Fruit fly (Drosophila melanogaster) whole organism, embryonic: Measurements from ENCODE around the gene CG17154.

Experiments used
- Aef1 ChIP-seq: fragments of 200-800 bp; sonication (Bioruptor generic); IDR thresholded peaks from 3 replicates; pipeline ENCODE4 v1.3.6; 2022; ENCODE audit warnings: missing biosample characterization, missing genetic modification characterization
- CG11085 ChIP-seq: fragments of 200-800 bp; sonication (Bioruptor generic); IDR thresholded peaks from 2 replicates; pipeline ENCODE4 v1.3.6; 2022; ENCODE audit warnings: missing biosample characterization, missing genetic modification characterization
- CG11093 ChIP-seq: fragments of 200-800 bp; sonication (Bioruptor generic); IDR thresholded peaks from 3 replicates; pipeline ENCODE4 v1.3.6; 2022; ENCODE audit warnings: missing biosample characterization, missing genetic modification characterization
- CG12744 ChIP-seq: fragments of 200-800 bp; sonication (Bioruptor generic); optimal IDR thresholded peaks from 2 replicates; lab custom pipeline; 2016; ENCODE audit warnings: missing biosample characterization, missing genetic modification characterization
- CG13123 ChIP-seq: fragments of 200-800 bp; sonication (Bioruptor generic); optimal IDR thresholded peaks from 2 replicates; lab custom pipeline; 2016; ENCODE audit warnings: missing biosample characterization, missing genetic modification characterization
- CG1602 ChIP-seq: fragments of 200-800 bp; sonication (Bioruptor generic); optimal IDR thresholded peaks from 3 replicates; lab custom pipeline; 2016; ENCODE audit warnings: missing biosample characterization, missing genetic modification characterization
- CG17829 ChIP-seq: fragments of 200-800 bp; optimal IDR thresholded peaks from 2 replicates; lab custom pipeline; 2019; ENCODE audit warnings: missing biosample characterization, mild to moderate bottlenecking, missing genetic modification characterization, moderate library complexity
- CG2712 ChIP-seq: fragments of 200-800 bp; optimal IDR thresholded peaks from 3 replicates; lab custom pipeline; 2019; ENCODE audit warnings: missing biosample characterization, mild to moderate bottlenecking, missing genetic modification characterization, moderate library complexity
- CG2889 ChIP-seq: fragments of 200-800 bp; sonication (Bioruptor generic); IDR thresholded peaks from 3 replicates; pipeline ENCODE4 v1.3.6; 2022; ENCODE audit warnings: missing biosample characterization, missing genetic modification characterization
- CG31388 ChIP-seq: fragments of 200-800 bp; sonication (Bioruptor generic); optimal IDR thresholded peaks from 2 replicates; lab custom pipeline; 2016; ENCODE audit warnings: missing biosample characterization, missing genetic modification characterization
- CG6272 ChIP-seq: fragments of 200-800 bp; sonication (Bioruptor generic); IDR thresholded peaks from 2 replicates; pipeline ENCODE4 v1.3.6; 2022; ENCODE audit warnings: missing biosample characterization, missing genetic modification characterization
- CG6689 ChIP-seq: fragments of 200-800 bp; sonication (Bioruptor generic); IDR thresholded peaks from 2 replicates; pipeline ENCODE4 v1.3.6; 2022; ENCODE audit warnings: missing biosample characterization, missing genetic modification characterization
- CG7786 ChIP-seq: fragments of 200-800 bp; sonication (Bioruptor generic); optimal IDR thresholded peaks from 2 replicates; lab custom pipeline; 2016; ENCODE audit warnings: missing biosample characterization, missing genetic modification characterization
- CG7963 ChIP-seq: fragments of 200-800 bp; sonication (Bioruptor generic); IDR thresholded peaks from 3 replicates; pipeline ENCODE4 v1.3.6; 2022; ENCODE audit warnings: missing biosample characterization, missing genetic modification characterization; ENCODE audit not compliant: partially characterized antibody
- CG7987 ChIP-seq: fragments of 200-800 bp; sonication (Bioruptor generic); optimal IDR thresholded peaks from 2 replicates; lab custom pipeline; 2018; ENCODE audit warnings: missing biosample characterization, mild to moderate bottlenecking, missing genetic modification characterization, moderate library complexity
- CG8359 ChIP-seq: fragments of 200-800 bp; sonication (Bioruptor generic); optimal IDR thresholded peaks from 2 replicates; lab custom pipeline; 2017; ENCODE audit warnings: missing biosample characterization, mild to moderate bottlenecking, missing genetic modification characterization, borderline replicate concordance
- CG8388 ChIP-seq: fragments of 200-800 bp; sonication (Bioruptor generic); optimal IDR thresholded peaks from 2 replicates; lab custom pipeline; 2019; ENCODE audit warnings: missing biosample characterization, mild to moderate bottlenecking, missing genetic modification characterization, moderate library complexity
- CG9727 ChIP-seq: fragments of 200-800 bp; sonication (Bioruptor generic); optimal IDR thresholded peaks from 3 replicates; lab custom pipeline; 2017; ENCODE audit warnings: missing biosample characterization, mild to moderate bottlenecking, missing genetic modification characterization
- CHES-1-like ChIP-seq: fragments of 200-800 bp; sonication (Bioruptor generic); optimal IDR thresholded peaks from 2 replicates; lab custom pipeline; 2016; ENCODE audit warnings: missing biosample characterization, missing genetic modification characterization
- Dip2 ChIP-seq: fragments of 200-800 bp; sonication (Bioruptor generic); IDR thresholded peaks from 2 replicates; pipeline ENCODE4 v1.3.6; 2022; ENCODE audit warnings: missing biosample characterization, missing genetic modification characterization
- Fer1 ChIP-seq: fragments of 200-800 bp; sonication (Bioruptor generic); optimal IDR thresholded peaks from 2 replicates; lab custom pipeline; 2017; ENCODE audit warnings: missing biosample characterization, mild to moderate bottlenecking, missing genetic modification characterization
- HLH4C ChIP-seq: fragments of 200-800 bp; sonication (Bioruptor generic); IDR thresholded peaks from 3 replicates; pipeline ENCODE4 v1.3.6; 2022; ENCODE audit warnings: missing biosample characterization, missing genetic modification characterization; ENCODE audit not compliant: partially characterized antibody
- Med ChIP-seq: fragments of 200-800 bp; sonication (Bioruptor generic); peaks from one replicate; lab custom pipeline; 2016; ENCODE audit warnings: missing biosample characterization, missing genetic modification characterization, mild to moderate bottlenecking, inconsistent platforms, moderate library complexity
- Mes4 ChIP-seq: fragments of 200-800 bp; sonication (Bioruptor generic); optimal IDR thresholded peaks from 2 replicates; lab custom pipeline; 2016; ENCODE audit warnings: missing biosample characterization, missing genetic modification characterization
- Myb ChIP-seq: fragments of 200-800 bp; sonication (Bioruptor generic); optimal IDR thresholded peaks from 2 replicates; lab custom pipeline; 2016; ENCODE audit warnings: missing biosample characterization, missing genetic modification characterization
- Neu2 ChIP-seq: fragments of 200-800 bp; sonication (Bioruptor generic); optimal IDR thresholded peaks from 3 replicates; lab custom pipeline; 2016; ENCODE audit warnings: missing biosample characterization, missing genetic modification characterization, borderline replicate concordance
- Nf-YB ChIP-seq: fragments of 200-800 bp; sonication (Bioruptor generic); optimal IDR thresholded peaks from 3 replicates; lab custom pipeline; 2019; ENCODE audit warnings: missing biosample characterization, mild to moderate bottlenecking, missing genetic modification characterization, moderate library complexity
- Optix ChIP-seq: fragments of 200-800 bp; sonication (Bioruptor generic); IDR thresholded peaks from 3 replicates; pipeline ENCODE4 v1.3.6; 2022; ENCODE audit warnings: missing biosample characterization, missing genetic modification characterization
- PHDP ChIP-seq: fragments of 200-800 bp; sonication (Bioruptor generic); optimal IDR thresholded peaks from 3 replicates; lab custom pipeline; 2018; ENCODE audit warnings: missing biosample characterization, mild to moderate bottlenecking, missing genetic modification characterization, moderate library complexity
- Pdp1 ChIP-seq, 2 experiments: fragments of 200-800 bp; sonication (Bioruptor generic); optimal IDR thresholded peaks; 3 replicates each; lab custom pipeline; 2016; ENCODE audit warnings: missing biosample characterization in 2 of 2, missing genetic modification characterization in 2 of 2, mild to moderate bottlenecking in 1 of 2, moderate library complexity in 1 of 2
- Rfx ChIP-seq: fragments of 200-800 bp; sonication (Bioruptor generic); IDR thresholded peaks from 2 replicates; pipeline ENCODE4 v1.3.6; 2022; ENCODE audit warnings: missing biosample characterization, missing genetic modification characterization
- YL-1 ChIP-seq: fragments of 200-800 bp; sonication (Bioruptor generic); optimal IDR thresholded peaks from 3 replicates; lab custom pipeline; 2017; ENCODE audit warnings: missing biosample characterization, mild to moderate bottlenecking, missing genetic modification characterization
- abd-A ChIP-seq: fragments of 200-800 bp; sonication (Bioruptor generic); optimal IDR thresholded peaks from 3 replicates; lab custom pipeline; 2019; ENCODE audit warnings: missing biosample characterization, mild to moderate bottlenecking, missing genetic modification characterization, moderate library complexity
- amos ChIP-seq: fragments of 200-800 bp; sonication (Bioruptor generic); IDR thresholded peaks from 2 replicates; pipeline ENCODE4 v1.3.6; 2022; ENCODE audit warnings: missing biosample characterization, missing genetic modification characterization; ENCODE audit not compliant: partially characterized antibody
- bsh ChIP-seq, 2 experiments: fragments of 200-800 bp; sonication (Bioruptor generic); optimal IDR thresholded peaks; 2 replicates each; lab custom pipeline; 2017 to 2018; ENCODE audit warnings: mild to moderate bottlenecking in 2 of 2, missing biosample characterization in 2 of 2, missing genetic modification characterization in 2 of 2, moderate library complexity in 1 of 2
- danr ChIP-seq: fragments of 200-800 bp; sonication (Bioruptor generic); IDR thresholded peaks from 2 replicates; pipeline ENCODE4 v1.3.6; 2022; ENCODE audit warnings: missing biosample characterization, missing genetic modification characterization
- disco-r ChIP-seq: fragments of 200-800 bp; sonication (Bioruptor generic); optimal IDR thresholded peaks from 2 replicates; lab custom pipeline; 2016; ENCODE audit warnings: missing biosample characterization, missing genetic modification characterization
- dysf ChIP-seq: fragments of 200-800 bp; sonication (Bioruptor generic); IDR thresholded peaks from 3 replicates; pipeline ENCODE4 v1.3.6; 2022; ENCODE audit warnings: missing biosample characterization, missing genetic modification characterization
- ftz-f1 ChIP-seq: fragments of 200-800 bp; sonication (Bioruptor generic); optimal IDR thresholded peaks from 2 replicates; lab custom pipeline; 2016; ENCODE audit warnings: missing biosample characterization, missing genetic modification characterization
- gro ChIP-seq: fragments of 200-800 bp; sonication (Bioruptor generic); optimal IDR thresholded peaks from 2 replicates; lab custom pipeline; 2016; ENCODE audit warnings: missing biosample characterization, missing genetic modification characterization
- lmd ChIP-seq: fragments of 200-800 bp; sonication (Bioruptor generic); IDR thresholded peaks from 2 replicates; pipeline ENCODE4 v1.3.6; 2022; ENCODE audit warnings: missing biosample characterization, missing genetic modification characterization
- nerfin-1 ChIP-seq: fragments of 200-800 bp; sonication (Bioruptor generic); optimal IDR thresholded peaks from 3 replicates; lab custom pipeline; 2019; ENCODE audit warnings: missing biosample characterization, mild to moderate bottlenecking, missing genetic modification characterization, moderate library complexity
- odd ChIP-seq: fragments of 200-800 bp; sonication (Bioruptor generic); optimal IDR thresholded peaks from 2 replicates; lab custom pipeline; 2017; ENCODE audit warnings: missing biosample characterization, mild to moderate bottlenecking, missing genetic modification characterization
- pita ChIP-seq: fragments of 200-800 bp; sonication (Bioruptor generic); optimal IDR thresholded peaks from 2 replicates; lab custom pipeline; 2017; ENCODE audit warnings: missing biosample characterization, mild to moderate bottlenecking, missing genetic modification characterization
- sd ChIP-seq: fragments of 200-800 bp; sonication (Bioruptor generic); optimal IDR thresholded peaks from 3 replicates; lab custom pipeline; 2018; ENCODE audit warnings: missing biosample characterization, mild to moderate bottlenecking, missing genetic modification characterization, moderate library complexity
- sisA ChIP-seq: fragments of 200-800 bp; sonication (Bioruptor generic); IDR thresholded peaks from 2 replicates; pipeline ENCODE4 v1.3.6; 2022; ENCODE audit warnings: missing biosample characterization, missing genetic modification characterization
- stc ChIP-seq: fragments of 200-800 bp; sonication (Bioruptor generic); IDR thresholded peaks from 2 replicates; pipeline ENCODE4 v1.3.6; 2022; ENCODE audit warnings: missing biosample characterization, missing genetic modification characterization
- tx ChIP-seq: fragments of 200-800 bp; sonication (Bioruptor generic); optimal IDR thresholded peaks from 2 replicates; lab custom pipeline; 2016; ENCODE audit warnings: missing biosample characterization, missing genetic modification characterization
- yki ChIP-seq: fragments of >200 bp; optimal IDR thresholded peaks from 3 replicates; lab custom pipeline; 2018
- zen2 ChIP-seq: fragments of 200-800 bp; sonication (Bioruptor generic); IDR thresholded peaks from 3 replicates; pipeline ENCODE4 v1.3.6; 2022; ENCODE audit warnings: missing biosample characterization, missing genetic modification characterization; ENCODE audit not compliant: partially characterized antibody

The CG17154 gene

dm6 chr3L:12084969-12085690 is 3.3 kb upstream of the CG17154 start (continued):
- TF ChIP-seq CG7987 (no peak), stc (GFP tag; lab: Robert Waterston, UW) (no peak), bsh (GFP tag; optimal IDR thresholded peaks at IDR 0.05; lab: Kevin White, UChicago) (peak in 1 of 2 experiments; percentile 16), Myb (GFP tag; lab: Kevin White, UChicago) (no peak), CG2889 (no peak), yki (lab: Kevin White, UChicago) (no peak), tx (GFP tag; lab: Kevin White, UChicago) (no peak), CG31388 (no peak), dysf (no peak), Dip2 (no peak), PHDP (tag; lab: Kevin White, UChicago) (peak; percentile 65), Neu2 (no peak), CG6272 (GFP tag; lab: Robert Waterston, UW) (no peak), Aef1 (GFP tag; lab: Robert Waterston, UW) (no peak), CG7786 (GFP tag; lab: Kevin White, UChicago) (no peak), CG8388 (GFP tag; lab: Kevin White, UChicago) (peak; percentile 33), Pdp1 (GFP tag; optimal IDR thresholded peaks at IDR 0.05; lab: Kevin White, UChicago) (peak in 1 of 2 experiments; percentile 57), CG1602 (GFP tag; lab: Kevin White, UChicago) (no peak), abd-A (tag; lab: Kevin White, UChicago) (peak; percentile 30), zen2 (GFP tag; lab: Robert Waterston, UW) (no peak), YL-1 (GFP tag; lab: Kevin White, UChicago) (no peak), Rfx (no peak), CG6689 (peak; percentile 9; the same call in 1 of the 2 replicates), disco-r (no peak), HLH4C (no peak), Fer1 (GFP tag; lab: Kevin White, UChicago) (no peak), odd (GFP tag; lab: Kevin White, UChicago) (peak; percentile 25), Optix (GFP tag; lab: Robert Waterston, UW) (no peak), CG12744 (GFP tag; lab: Kevin White, UChicago) (no peak), Nf-YB (GFP tag; lab: Kevin White, UChicago) (peak; percentile 9), CHES-1-like (GFP tag; lab: Kevin White, UChicago) (no peak), nerfin-1 (no peak), CG8359 (GFP tag; lab: Kevin White, UChicago) (no peak), lmd (GFP tag; lab: Robert Waterston, UW) (no peak), CG13123 (GFP tag; lab: Kevin White, UChicago) (no peak), CG11093 (GFP tag; lab: Robert Waterston, UW) (no peak), CG17829 (tag; lab: Kevin White, UChicago) (peak; percentile 36), ftz-f1 (GFP tag; lab: Kevin White, UChicago) (no peak), Mes4 (no peak), gro (GFP tag; lab: Kevin White, UChicago) (no peak), Med (GFP tag; lab: Kevin White, UChicago) (peak; percentile 6), CG9727 (no peak), CG11085 (GFP tag; lab: Robert Waterston, UW) (no peak), sd (peak; percentile 9), CG2712 (tag; lab: Kevin White, UChicago) (peak; percentile 57), sisA (GFP tag; lab: Robert Waterston, UW) (no peak), danr (no peak), pita (GFP tag; lab: Kevin White, UChicago) (no peak), CG7963 (GFP tag; lab: Robert Waterston, UW) (no peak), amos (GFP tag; lab: Robert Waterston, UW) (no peak)
